Worm (Caenorhabditis elegans): Measurements from ENCODE around the gene R74.7.

R74.7 gene

ce11 chrIII:4178564-4178963 is 25.7 kb upstream of the R74.7 start, which contains the start of gene C16C10.2:
TSS of gene C16C10.2 (minus strand) at chrIII:4178664.
- TF ChIP-seq pha-4 (tag; optimal IDR thresholded peaks at IDR 0.05), result no peak
- no peak for TF ChIP-seq nfya-1 (tag; optimal IDR thresholded peaks at IDR 0.05; ENCODE audit: insufficient read depth)
- no peak for TF ChIP-seq unc-62 (GFP tag; optimal IDR thresholded peaks at IDR 0.05)
- TF ChIP-seq daf-12 (tag; optimal IDR thresholded peaks at IDR 0.05), result no peak
- no peak for TF ChIP-seq tbx-2 (tag; optimal IDR thresholded peaks at IDR 0.05)
- no peak for TF ChIP-seq ceh-28 (tag; optimal IDR thresholded peaks at IDR 0.05)
- TF ChIP-seq egl-27 (tag; optimal IDR thresholded peaks at IDR 0.05), result no peak
- TF ChIP-seq pqm-1 (tag; optimal IDR thresholded peaks at IDR 0.05), result no peak
- TF ChIP-seq elt-3 (tag; optimal IDR thresholded peaks at IDR 0.05), result no peak
- no peak for TF ChIP-seq lsy-12 (tag; optimal IDR thresholded peaks at IDR 0.05)
- TF ChIP-seq fkh-2 (tag; optimal IDR thresholded peaks at IDR 0.05), result no peak
- TF ChIP-seq nhr-77 (tag; optimal IDR thresholded peaks at IDR 0.05), result no peak
- TF ChIP-seq mdl-1 (tag; optimal IDR thresholded peaks at IDR 0.05), result no peak
- TF ChIP-seq nhr-67 (tag; optimal IDR thresholded peaks at IDR 0.05), result no peak
- no peak for TF ChIP-seq ztf-4 (tag; optimal IDR thresholded peaks at IDR 0.05)
- TF ChIP-seq unc-39 (tag; optimal IDR thresholded peaks at IDR 0.05), result no peak
- TF ChIP-seq fkh-10 (GFP tag; optimal IDR thresholded peaks at IDR 0.05), result no peak
- no peak for TF ChIP-seq egl-5 (tag; optimal IDR thresholded peaks at IDR 0.05)
- no peak for TF ChIP-seq nhr-237 (tag; optimal IDR thresholded peaks at IDR 0.05)

ce11 chrIII:4181338-4181737 is 22.9 kb upstream of the R74.7 start, which contains the start of gene C16C10.1:
TSS of gene C16C10.1 (minus strand) at chrIII:4181438.
- TF ChIP-seq pha-4 (tag; optimal IDR thresholded peaks at IDR 0.05) (no peak), elt-1 (tag; optimal IDR thresholded peaks at IDR 0.05) (no peak), nhr-28 (tag; optimal IDR thresholded peaks at IDR 0.05) (no peak), nhr-43 (tag; optimal IDR thresholded peaks at IDR 0.05; ENCODE audit: poor library complexity, severe bottlenecking) (no peak), sea-2 (GFP tag; optimal IDR thresholded peaks at IDR 0.05) (no peak), egl-27 (tag; optimal IDR thresholded peaks at IDR 0.05) (no peak), eor-1 (tag; optimal IDR thresholded peaks at IDR 0.05) (no peak), elt-2 (tag; optimal IDR thresholded peaks at IDR 0.05) (no peak), hmg-11 (tag; optimal IDR thresholded peaks at IDR 0.05) (no peak), fkh-10 (GFP tag; optimal IDR thresholded peaks at IDR 0.05) (no peak), fos-1 (tag; optimal IDR thresholded peaks at IDR 0.05) (no peak), elt-3 (tag; optimal IDR thresholded peaks at IDR 0.05) (no peak), zag-1 (tag; optimal IDR thresholded peaks at IDR 0.05) (no peak), pqm-1 (tag; optimal IDR thresholded peaks at IDR 0.05) (no peak), aly-2 (tag; optimal IDR thresholded peaks at IDR 0.05) (no peak), fkh-2 (tag; optimal IDR thresholded peaks at IDR 0.05) (no peak), ZK546.5 (tag; optimal IDR thresholded peaks at IDR 0.05) (no peak)

DNA sequence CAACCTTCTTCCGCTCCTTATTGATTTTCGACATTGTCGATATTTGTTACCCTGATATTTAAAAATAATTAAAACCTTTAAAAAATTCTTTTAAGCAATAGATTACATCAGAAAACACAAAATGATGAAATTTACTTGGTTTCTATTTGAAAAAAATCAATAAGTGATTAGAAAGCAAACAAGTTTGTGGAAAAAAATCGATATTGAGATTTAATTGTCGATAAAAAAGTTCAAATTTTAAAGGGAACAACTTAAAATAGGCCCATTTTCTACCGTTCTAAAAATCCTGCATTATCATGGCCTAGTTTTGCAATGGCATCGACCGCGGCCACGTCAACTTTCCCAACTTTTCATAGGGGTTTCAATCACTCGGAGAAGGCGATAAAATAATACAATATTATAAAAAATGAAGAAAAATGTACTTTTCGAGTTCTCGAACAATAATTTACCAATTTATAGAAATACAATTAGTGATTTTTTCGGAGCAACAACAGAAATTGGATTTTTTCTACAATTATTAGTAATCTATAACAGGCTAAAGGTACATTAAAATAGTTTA is 17.4 kb upstream of the R74.7 start, which contains the start of gene lars-1:
lars-1 (minus strand) TSS at position 51 of the 559 bp plus-strand sequence.
- TF ChIP-seq ztf-11 (tag; optimal IDR thresholded peaks at IDR 0.05) (no peak), sea-2 (GFP tag; optimal IDR thresholded peaks at IDR 0.05) (no peak), lsy-12 (tag; optimal IDR thresholded peaks at IDR 0.05) (no peak), snpc-4 (tag; optimal IDR thresholded peaks at IDR 0.05) (no peak), nfya-1 (tag; optimal IDR thresholded peaks at IDR 0.05; ENCODE audit: insufficient read depth) (peak; percentile 22), mdl-1 (tag; optimal IDR thresholded peaks at IDR 0.05) (no peak), tbx-2 (tag; optimal IDR thresholded peaks at IDR 0.05) (no peak), ceh-82 (tag; optimal IDR thresholded peaks at IDR 0.05) (no peak), ztf-4 (tag; optimal IDR thresholded peaks at IDR 0.05) (no peak), nhr-237 (tag; optimal IDR thresholded peaks at IDR 0.05) (no peak), nhr-76 (tag; optimal IDR thresholded peaks at IDR 0.05) (no peak), nhr-43 (tag; optimal IDR thresholded peaks at IDR 0.05; ENCODE audit: poor library complexity, severe bottlenecking) (no peak), R02D3.7 (tag; optimal IDR thresholded peaks at IDR 0.05) (no peak), nhr-67 (tag; optimal IDR thresholded peaks at IDR 0.05) (no peak), elt-3 (tag; optimal IDR thresholded peaks at IDR 0.05) (no peak), hmg-11 (tag; optimal IDR thresholded peaks at IDR 0.05) (peak; percentile 17), zag-1 (tag; optimal IDR thresholded peaks at IDR 0.05) (no peak), daf-12 (tag; optimal IDR thresholded peaks at IDR 0.05) (no peak), aly-2 (tag; optimal IDR thresholded peaks at IDR 0.05) (no peak), nhr-11 (tag; optimal IDR thresholded peaks at IDR 0.05) (no peak), fos-1 (tag; optimal IDR thresholded peaks at IDR 0.05) (no peak), ama-1 (optimal IDR thresholded peaks at IDR 0.05) (no peak), mml-1 (tag; optimal IDR thresholded peaks at IDR 0.05) (no peak), eor-1 (tag; optimal IDR thresholded peaks at IDR 0.05) (no peak), ceh-28 (tag; optimal IDR thresholded peaks at IDR 0.05) (peak; percentile 49), lin-15B (tag; optimal IDR thresholded peaks at IDR 0.05) (peak; percentile 49), egl-5 (tag; optimal IDR thresholded peaks at IDR 0.05) (no peak), lin-39 (tag; optimal IDR thresholded peaks at IDR 0.05) (no peak), nhr-12 (tag; optimal IDR thresholded peaks at IDR 0.05) (no peak), nhr-28 (tag; optimal IDR thresholded peaks at IDR 0.05) (no peak), pha-4 (tag; optimal IDR thresholded peaks at IDR 0.05) (no peak), elt-2 (tag; optimal IDR thresholded peaks at IDR 0.05) (no peak), nhr-25 (tag; optimal IDR thresholded peaks at IDR 0.05) (no peak), ceh-16 (tag; optimal IDR thresholded peaks at IDR 0.05) (no peak), ceh-9 (tag; optimal IDR thresholded peaks at IDR 0.05) (no peak)
